Worm (Caenorhabditis elegans) whole organism, L1 larva: ENCODE data around the gene M04B2.4.

Experiments used
- C04F5.9 ChIP-seq: sonication (generic microtip); optimal IDR thresholded peaks from 2 replicates; lab custom pipeline; 2016; ENCODE audit warnings: missing genetic modification characterization, missing compliant biosample characterization
- C16A3.4 ChIP-seq: fragments of 150-350 bp; optimal IDR thresholded peaks from 2 replicates; lab custom pipeline; 2014; ENCODE audit warnings: missing biosample characterization, missing genetic modification characterization
- aha-1 ChIP-seq: fragments of 150-350 bp; optimal IDR thresholded peaks from 2 replicates; lab custom pipeline; 2014; ENCODE audit warnings: missing biosample characterization, missing genetic modification characterization
- aly-2 ChIP-seq: fragments of 150-350 bp; optimal IDR thresholded peaks from 2 replicates; lab custom pipeline; 2014; ENCODE audit warnings: missing biosample characterization, missing genetic modification characterization
- blmp-1 ChIP-seq: fragments of 150-350 bp; optimal IDR thresholded peaks from 2 replicates; lab custom pipeline; 2014; ENCODE audit warnings: missing biosample characterization, missing genetic modification characterization
- ceh-63 ChIP-seq: fragments of 200-800 bp; sonication (Bioruptor generic); optimal IDR thresholded peaks from 2 replicates; lab custom pipeline; 2018; ENCODE audit warnings: mild to moderate bottlenecking, missing genetic modification characterization, missing compliant biosample characterization
- ceh-82 ChIP-seq, 3 experiments: fragments of 150-350 bp in 1 of 3; sonication (generic microtip) in 2 of 3; optimal IDR thresholded peaks; 2 replicates each; lab custom pipeline; 2014 to 2017; ENCODE audit warnings: missing biosample characterization in 3 of 3, missing genetic modification characterization in 3 of 3
- ceh-88 ChIP-seq: fragments of 200-800 bp; sonication (Bioruptor generic); IDR thresholded peaks from 2 replicates; pipeline ENCODE4 v1.3.6; 2022; ENCODE audit warnings: missing genetic modification characterization, missing compliant biosample characterization
- ces-1 ChIP-seq: fragments of 150-350 bp; optimal IDR thresholded peaks from 2 replicates; lab custom pipeline; 2014; ENCODE audit warnings: missing biosample characterization, missing genetic modification reagents, missing genetic modification characterization
- dsc-1 ChIP-seq: sonication (generic microtip); optimal IDR thresholded peaks from 2 replicates; lab custom pipeline; 2016; ENCODE audit warnings: mild to moderate bottlenecking, missing genetic modification characterization, missing compliant biosample characterization
- egl-27 ChIP-seq, 2 experiments: fragments of 150-350 bp in 1 of 2; sonication (generic microtip); optimal IDR thresholded peaks; 3 replicates each; lab custom pipeline; 2017 to 2018; ENCODE audit warnings: missing biosample characterization in 2 of 2, missing genetic modification characterization in 2 of 2, missing genetic modification reagents in 2 of 2
- elt-2 ChIP-seq: sonication (generic microtip); optimal IDR thresholded peaks from 2 replicates; lab custom pipeline; 2016; ENCODE audit warnings: missing genetic modification characterization, mild to moderate bottlenecking, inconsistent platforms, missing compliant biosample characterization, missing genetic modification reagents
- ets-5 ChIP-seq: fragments of 200-800 bp; sonication (Bioruptor generic); IDR thresholded peaks from 2 replicates; pipeline ENCODE4 v1.3.6; 2022; ENCODE audit warnings: missing genetic modification characterization, missing compliant biosample characterization
- fkh-4 ChIP-seq: sonication (generic microtip); optimal IDR thresholded peaks from 2 replicates; lab custom pipeline; 2016; ENCODE audit warnings: missing compliant biosample characterization, missing genetic modification characterization, borderline replicate concordance
- fkh-8 ChIP-seq: sonication (generic microtip); optimal IDR thresholded peaks from 2 replicates; lab custom pipeline; 2016; ENCODE audit warnings: mild to moderate bottlenecking, missing genetic modification characterization, missing compliant biosample characterization
- irx-1 ChIP-seq: sonication (generic microtip); optimal IDR thresholded peaks from 2 replicates; lab custom pipeline; 2016; ENCODE audit warnings: missing genetic modification characterization, missing compliant biosample characterization
- jun-1 ChIP-seq: fragments of 150-350 bp; optimal IDR thresholded peaks from 2 replicates; lab custom pipeline; 2014; ENCODE audit warnings: missing biosample characterization, missing genetic modification reagents, missing genetic modification characterization
- lin-13 ChIP-seq: fragments of 150-350 bp; optimal IDR thresholded peaks from 2 replicates; lab custom pipeline; 2014; ENCODE audit warnings: missing biosample characterization, missing genetic modification reagents, missing genetic modification characterization
- lin-14 ChIP-seq: fragments of 200-800 bp; sonication (Bioruptor generic); optimal IDR thresholded peaks from 2 replicates; lab custom pipeline; 2018; ENCODE audit warnings: mild to moderate bottlenecking, missing genetic modification characterization, moderate library complexity, missing compliant biosample characterization
- lin-39 ChIP-seq: fragments of 150-350 bp; optimal IDR thresholded peaks from 2 replicates; lab custom pipeline; 2014; ENCODE audit warnings: missing biosample characterization, missing genetic modification reagents, missing genetic modification characterization
- lir-3 ChIP-seq: sonication (generic microtip); optimal IDR thresholded peaks from 2 replicates; lab custom pipeline; 2016; ENCODE audit warnings: mild to moderate bottlenecking, missing genetic modification characterization, moderate library complexity, missing compliant biosample characterization; ENCODE audit not compliant: poor library complexity
- mdl-1 ChIP-seq, 2 experiments: fragments of 150-350 bp; optimal IDR thresholded peaks; 2 replicates each; lab custom pipeline; 2014 to 2017; ENCODE audit warnings: missing biosample characterization in 2 of 2, missing genetic modification characterization in 2 of 2, inconsistent platforms in 1 of 2
- mef-2 ChIP-seq: fragments of 150-350 bp; optimal IDR thresholded peaks from 2 replicates; lab custom pipeline; 2014; ENCODE audit warnings: missing biosample characterization, missing genetic modification characterization
- nhr-11 ChIP-seq: fragments of 150-350 bp; optimal IDR thresholded peaks from 2 replicates; lab custom pipeline; 2014; ENCODE audit warnings: missing biosample characterization, missing genetic modification characterization
- nhr-12 ChIP-seq: sonication (generic microtip); optimal IDR thresholded peaks from 2 replicates; lab custom pipeline; 2017; ENCODE audit warnings: missing biosample characterization, missing genetic modification characterization
- nhr-19 ChIP-seq: fragments of 200-800 bp; sonication (Bioruptor generic); conservative IDR thresholded peaks from 2 replicates; pipeline ENCODE4 v1.3.6; 2022; ENCODE audit warnings: missing genetic modification characterization, missing compliant biosample characterization
- nhr-237 ChIP-seq: fragments of 150-350 bp; optimal IDR thresholded peaks from 2 replicates; lab custom pipeline; 2014; ENCODE audit warnings: missing biosample characterization, missing genetic modification characterization
- nhr-28 ChIP-seq: fragments of 150-350 bp; optimal IDR thresholded peaks from 2 replicates; lab custom pipeline; 2014; ENCODE audit warnings: missing biosample characterization, missing genetic modification characterization
- nhr-47 ChIP-seq: sonication (generic microtip); optimal IDR thresholded peaks from 2 replicates; lab custom pipeline; 2016; ENCODE audit warnings: mild to moderate bottlenecking, missing genetic modification characterization, moderate library complexity, missing compliant biosample characterization
- nhr-77 ChIP-seq: fragments of 150-350 bp; optimal IDR thresholded peaks from 2 replicates; lab custom pipeline; 2014; ENCODE audit warnings: missing biosample characterization, missing genetic modification characterization
- nhr-84 ChIP-seq: sonication (generic microtip); optimal IDR thresholded peaks from 2 replicates; lab custom pipeline; 2017; ENCODE audit warnings: missing biosample characterization, missing genetic modification characterization
- nhr-85 ChIP-seq: sonication (generic microtip); peaks from one replicate; lab custom pipeline; 2016; ENCODE audit warnings: missing genetic modification characterization, inconsistent platforms, missing compliant biosample characterization
- nhr-90 ChIP-seq: sonication (generic microtip); optimal IDR thresholded peaks from 2 replicates; lab custom pipeline; 2016; ENCODE audit warnings: mild to moderate bottlenecking, missing genetic modification characterization, missing compliant biosample characterization; ENCODE audit not compliant: poor library complexity
- pag-3 ChIP-seq: sonication (generic microtip); optimal IDR thresholded peaks from 2 replicates; lab custom pipeline; 2017; ENCODE audit warnings: missing genetic modification characterization, mild to moderate bottlenecking, missing compliant biosample characterization, antibody characterized with exemption, borderline replicate concordance; ENCODE audit not compliant: insufficient read depth
- pax-3 ChIP-seq: fragments of 200-800 bp; sonication (Bioruptor generic); optimal IDR thresholded peaks from 2 replicates; lab custom pipeline; 2018; ENCODE audit warnings: mild to moderate bottlenecking, missing genetic modification characterization, moderate library complexity, missing compliant biosample characterization
- snpc-4 ChIP-seq: fragments of 150-350 bp; optimal IDR thresholded peaks from 2 replicates; lab custom pipeline; 2014; ENCODE audit warnings: missing biosample characterization, missing genetic modification characterization
- sptf-1 ChIP-seq: fragments of 150-350 bp; optimal IDR thresholded peaks from 2 replicates; lab custom pipeline; 2014; ENCODE audit warnings: missing biosample characterization, missing genetic modification characterization
- sup-37 ChIP-seq: fragments of 200-800 bp; sonication (Bioruptor generic); optimal IDR thresholded peaks from 2 replicates; lab custom pipeline; 2018; ENCODE audit warnings: mild to moderate bottlenecking, missing genetic modification characterization, missing compliant biosample characterization
- swsn-7 ChIP-seq: sonication (generic microtip); optimal IDR thresholded peaks from 2 replicates; lab custom pipeline; 2016; ENCODE audit warnings: missing genetic modification characterization, missing compliant biosample characterization
- zag-1 ChIP-seq: fragments of 150-350 bp; optimal IDR thresholded peaks from 2 replicates; lab custom pipeline; 2014; ENCODE audit warnings: missing biosample characterization, missing genetic modification characterization
- zip-4 ChIP-seq: fragments of 200-800 bp; sonication (Bioruptor generic); optimal IDR thresholded peaks from 2 replicates; lab custom pipeline; 2018; ENCODE audit warnings: mild to moderate bottlenecking, missing genetic modification characterization, moderate library complexity, missing compliant biosample characterization
- ztf-4 ChIP-seq: fragments of 150-350 bp; optimal IDR thresholded peaks from 2 replicates; lab custom pipeline; 2014; ENCODE audit warnings: missing biosample characterization, missing genetic modification characterization

Gene M04B2.4

ce11 chrIV:11520960-11521359 is at the start of gene M04B2.4, which contains the start of gene gfl-1 (continued):
- TF ChIP-seq egl-27 (tag; optimal IDR thresholded peaks at IDR 0.05; lab: Kevin White, UChicago) = no peak
- peak; percentile 51 for TF ChIP-seq nhr-47
- no peak for TF ChIP-seq mdl-1 (tag; optimal IDR thresholded peaks at IDR 0.05; lab: Kevin White, UChicago)
- peak; percentile 49 for TF ChIP-seq blmp-1 (tag; lab: Kevin White, UChicago)
- peak; percentile 13 for TF ChIP-seq lin-13
- TF ChIP-seq jun-1 (tag; lab: Kevin White, UChicago) = no peak
- peak; percentile 11 for TF ChIP-seq lin-39 (tag; lab: Kevin White, UChicago)
- TF ChIP-seq nhr-19 = peak; percentile 43
- no peak for TF ChIP-seq aly-2
- TF ChIP-seq ceh-63 (GFP tag; lab: Kevin White, UChicago) = no peak
- TF ChIP-seq mef-2 (tag; lab: Kevin White, UChicago) = no peak
- no peak for TF ChIP-seq elt-2 (tag; lab: Kevin White, UChicago)
- TF ChIP-seq zip-4 (GFP tag; lab: Kevin White, UChicago) = no peak
- TF ChIP-seq nhr-11 (tag; lab: Kevin White, UChicago) = no peak
- TF ChIP-seq ets-5 = no peak
- peak; percentile 7 for TF ChIP-seq nhr-77 (tag; lab: Kevin White, UChicago)
- TF ChIP-seq lin-14 (GFP tag; lab: Kevin White, UChicago) = no peak
- TF ChIP-seq C16A3.4 (tag; lab: Kevin White, UChicago) = peak; percentile 64
- no peak for TF ChIP-seq ceh-88 (GFP tag; lab: Robert Waterston, UW)
- TF ChIP-seq irx-1 (tag; lab: Kevin White, UChicago) = peak; percentile 35
- TF ChIP-seq snpc-4 (tag; lab: Kevin White, UChicago) = no peak
- TF ChIP-seq swsn-7 = peak; percentile 52
- no peak for TF ChIP-seq zag-1 (tag; lab: Kevin White, UChicago)
- TF ChIP-seq pag-3 (tag; lab: Kevin White, UChicago) = no peak
- no peak for TF ChIP-seq sptf-1
- TF ChIP-seq nhr-12 (tag; lab: Kevin White, UChicago) = no peak
- TF ChIP-seq aha-1 = no peak
- TF ChIP-seq pax-3 = no peak
- peak; percentile 13 for TF ChIP-seq nhr-90 (tag; lab: Kevin White, UChicago)
- TF ChIP-seq nhr-28 (tag; lab: Kevin White, UChicago) = no peak
- no peak for TF ChIP-seq C04F5.9 (tag; lab: Kevin White, UChicago)

- TF ChIP-seq pax-3 = no peak
- TF ChIP-seq nhr-84 (tag; lab: Kevin White, UChicago) = no peak
- peak; percentile 36 for TF ChIP-seq nhr-85 (tag; lab: Kevin White, UChicago)
Measured at ce11 chrIV:11570200-11570599, 49.4 kb upstream of the M04B2.4 start, which contains the start of gene srgp-1. Gene srgp-1 (plus strand): TSS chrIV:11570500.

- TF ChIP-seq lin-39 (tag; lab: Kevin White, UChicago) (no peak), ztf-4 (tag; lab: Kevin White, UChicago) (no peak), nhr-237 (tag; lab: Kevin White, UChicago) (no peak), nhr-77 (tag; lab: Kevin White, UChicago) (no peak), fkh-4 (tag; lab: Kevin White, UChicago) (peak; percentile 81), lir-3 (tag; lab: Kevin White, UChicago) (no peak), blmp-1 (tag; lab: Kevin White, UChicago) (no peak), dsc-1 (tag; lab: Kevin White, UChicago) (peak; percentile 92), ces-1 (GFP tag; lab: Kevin White, UChicago) (no peak), sup-37 (GFP tag; lab: Kevin White, UChicago) (no peak), ceh-82 (tag; optimal IDR thresholded peaks at IDR 0.05; lab: Kevin White, UChicago) (no peak), fkh-8 (tag; lab: Kevin White, UChicago) (no peak)
Measured at ce11 chrIV:11569795-11570194, 49.0 kb upstream of the M04B2.4 start.
